Worm (Caenorhabditis elegans) whole organism, L3 larva: Measurements from ENCODE around the gene Y53G8AR.1.

Source experiments
- fos-1 ChIP-seq: fragments of 150-350 bp; optimal IDR thresholded peaks from 2 replicates; lab custom pipeline; 2014; ENCODE audit warnings: missing biosample characterization, missing genetic modification characterization
- nhr-11 ChIP-seq: fragments of 150-350 bp; optimal IDR thresholded peaks from 2 replicates; lab custom pipeline; 2014; ENCODE audit warnings: missing biosample characterization, missing genetic modification characterization
- nhr-76 ChIP-seq: fragments of 150-350 bp; sonication (generic microtip); optimal IDR thresholded peaks from 5 replicates; lab custom pipeline; 2014; ENCODE audit warnings: missing biosample characterization, missing genetic modification characterization
- nhr-77 ChIP-seq: fragments of 150-350 bp; optimal IDR thresholded peaks from 2 replicates; lab custom pipeline; 2014; ENCODE audit warnings: missing biosample characterization, missing genetic modification characterization
- pha-4 ChIP-seq: fragments of 150-350 bp; optimal IDR thresholded peaks from 2 replicates; lab custom pipeline; 2014; ENCODE audit warnings: missing biosample characterization, missing genetic modification reagents, missing genetic modification characterization
- snpc-4 ChIP-seq: fragments of 150-350 bp; optimal IDR thresholded peaks from 2 replicates; lab custom pipeline; 2014; ENCODE audit warnings: missing biosample characterization, missing genetic modification characterization
- tbx-2 ChIP-seq: sonication (generic microtip); optimal IDR thresholded peaks from 2 replicates; lab custom pipeline; 2016; ENCODE audit warnings: mild to moderate bottlenecking, missing genetic modification characterization, missing compliant biosample characterization
- unc-39 ChIP-seq: sonication (generic microtip); optimal IDR thresholded peaks from 4 replicates; lab custom pipeline; 2017; ENCODE audit warnings: missing biosample characterization, missing genetic modification characterization

DNA sequence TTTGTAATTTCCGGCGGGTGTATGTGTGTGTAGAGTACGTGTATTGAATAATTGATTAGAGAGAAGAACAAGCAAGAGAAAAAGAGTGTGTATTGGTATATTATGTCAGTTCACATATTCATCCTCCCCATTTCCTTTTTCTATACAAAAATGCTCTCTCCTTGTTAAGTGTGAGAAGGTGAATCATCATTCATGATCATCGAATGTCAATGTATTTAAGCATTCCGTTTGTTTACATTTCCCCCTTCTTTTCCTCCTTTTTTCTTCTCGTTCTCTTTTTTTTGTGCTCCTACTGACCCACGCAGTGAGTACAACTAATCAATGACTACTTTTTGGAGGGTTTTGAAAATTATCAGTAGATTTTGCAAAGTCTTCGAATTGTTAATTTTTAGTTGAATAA is 10.6 kb downstream of the Y53G8AR.1 start:
- TF ChIP-seq snpc-4 (tag; lab: Kevin White, UChicago), result no peak
- TF ChIP-seq pha-4 (tag; lab: Kevin White, UChicago), result peak; percentile 98
- no peak for TF ChIP-seq fos-1 (tag; lab: Kevin White, UChicago)
- TF ChIP-seq nhr-11 (tag; lab: Kevin White, UChicago), result no peak
- no peak for TF ChIP-seq unc-39
- no peak for TF ChIP-seq nhr-77 (tag; lab: Kevin White, UChicago)
- TF ChIP-seq tbx-2 (tag; lab: Kevin White, UChicago), result no peak
- TF ChIP-seq nhr-76 (tag; lab: Kevin White, UChicago), result no peak
